Fruit fly (Drosophila melanogaster): ENCODE results near the gene Cyp12a5.

The Cyp12a5 gene

dm6 chr3R:19156670-19157402 lies 24.4 kb downstream of the Cyp12a5 start, which contains the start of gene nanos:
Gene nanos, plus strand, starts transcription at chr3R:19157238.
- TF ChIP-seq Abd-B (GFP tag; optimal IDR thresholded peaks at IDR 0.05) (no peak), dsf (GFP tag; optimal IDR thresholded peaks at IDR 0.05; ENCODE audit: borderline replicate concordance) (peak; percentile 34), Dfd (GFP tag; optimal IDR thresholded peaks at IDR 0.05) (no peak), Hnf4 (GFP tag; optimal IDR thresholded peaks at IDR 0.05) (peak; percentile 81), Rel (GFP tag; optimal IDR thresholded peaks at IDR 0.05) (no peak), Rel (tag; optimal IDR thresholded peaks at IDR 0.05) (peak; percentile 59), pan (optimal IDR thresholded peaks at IDR 0.05) (no peak), ey (GFP tag; optimal IDR thresholded peaks at IDR 0.05) (peak; percentile 50), Dif (GFP tag; optimal IDR thresholded peaks at IDR 0.05; ENCODE audit: partially characterized antibody) (no peak), jim (GFP tag; optimal IDR thresholded peaks at IDR 0.05) (no peak), foxo (GFP tag; optimal IDR thresholded peaks at IDR 0.05) (peak in 1 of 2 experiments; percentile 67), CG32264 (GFP tag; optimal IDR thresholded peaks at IDR 0.05) (peak; percentile 15), fru (GFP tag; optimal IDR thresholded peaks at IDR 0.05) (peak; percentile 61), h (GFP tag; optimal IDR thresholded peaks at IDR 0.05) (peak; percentile 74), dl (GFP tag; optimal IDR thresholded peaks at IDR 0.05; ENCODE audit: insufficient read depth in 1 of 2, partially characterized antibody in 2 of 2) (no peak), N (GFP tag; optimal IDR thresholded peaks at IDR 0.05) (no peak), Sp1 (GFP tag; optimal IDR thresholded peaks at IDR 0.05) (peak; percentile 44), Hr83 (GFP tag; optimal IDR thresholded peaks at IDR 0.05; ENCODE audit: poor library complexity, severe bottlenecking) (peak; percentile 97), CrebA (GFP tag; optimal IDR thresholded peaks at IDR 0.05; ENCODE audit: borderline replicate concordance) (no peak), dmrt93B (GFP tag; optimal IDR thresholded peaks at IDR 0.05) (peak; percentile 45), GATAd (GFP tag; optimal IDR thresholded peaks at IDR 0.05) (peak; percentile 42), HLH106 (tag; optimal IDR thresholded peaks at IDR 0.05) (peak; percentile 64), sage (GFP tag; optimal IDR thresholded peaks at IDR 0.05) (no peak), br (GFP tag; optimal IDR thresholded peaks at IDR 0.05) (peak; percentile 54), Jra (GFP tag; optimal IDR thresholded peaks at IDR 0.05) (peak; percentile 61), Hr78 (GFP tag; optimal IDR thresholded peaks at IDR 0.05) (no peak), lola (GFP tag; optimal IDR thresholded peaks at IDR 0.05) (no peak), OdsH (GFP tag; optimal IDR thresholded peaks at IDR 0.05) (peak; percentile 51), tai (GFP tag; optimal IDR thresholded peaks at IDR 0.05) (no peak), sv (GFP tag; optimal IDR thresholded peaks at IDR 0.05) (peak; percentile 66), Myc (optimal IDR thresholded peaks at IDR 0.05) (peak; percentile 44), Vsx2 (GFP tag; optimal IDR thresholded peaks at IDR 0.05; ENCODE audit: partially characterized antibody) (no peak), woc (GFP tag; optimal IDR thresholded peaks at IDR 0.05) (peak; percentile 7), usp (GFP tag; optimal IDR thresholded peaks at IDR 0.05) (no peak), CG9705 (GFP tag; optimal IDR thresholded peaks at IDR 0.05) (peak; percentile 38), psq (GFP tag; optimal IDR thresholded peaks at IDR 0.05) (peak; percentile 30), brk (GFP tag; optimal IDR thresholded peaks at IDR 0.05) (no peak), rgr (GFP tag; optimal IDR thresholded peaks at IDR 0.05) (peak; percentile 79), Mio (GFP tag; optimal IDR thresholded peaks at IDR 0.05) (peak; percentile 52)

dm6 chr3R:19157997-19158396 lies 25.5 kb downstream of the Cyp12a5 start:
- TF ChIP-seq Sp1 (GFP tag; optimal IDR thresholded peaks at IDR 0.05): no peak
- TF ChIP-seq CG32264 (GFP tag; optimal IDR thresholded peaks at IDR 0.05): no peak
- TF ChIP-seq usp (GFP tag; optimal IDR thresholded peaks at IDR 0.05): no peak
- TF ChIP-seq Jra (GFP tag; optimal IDR thresholded peaks at IDR 0.05): no peak
- no peak for TF ChIP-seq Abd-B (GFP tag; optimal IDR thresholded peaks at IDR 0.05)
- no peak for TF ChIP-seq h (GFP tag; optimal IDR thresholded peaks at IDR 0.05)
- no peak for TF ChIP-seq Hnf4 (GFP tag; optimal IDR thresholded peaks at IDR 0.05)
- no peak for TF ChIP-seq brk (GFP tag; optimal IDR thresholded peaks at IDR 0.05)
- TF ChIP-seq Myc (optimal IDR thresholded peaks at IDR 0.05): no peak
- no peak for TF ChIP-seq Rel (GFP tag; optimal IDR thresholded peaks at IDR 0.05)
- no peak for TF ChIP-seq Rel (tag; optimal IDR thresholded peaks at IDR 0.05)
- TF ChIP-seq Mio (GFP tag; optimal IDR thresholded peaks at IDR 0.05): no peak
- TF ChIP-seq pan (optimal IDR thresholded peaks at IDR 0.05): no peak
- TF ChIP-seq HLH106 (tag; optimal IDR thresholded peaks at IDR 0.05): no peak
- TF ChIP-seq CG9705 (GFP tag; optimal IDR thresholded peaks at IDR 0.05): no peak

Measured in whole organism, wandering third instar larva.